Fruit fly (Drosophila melanogaster) whole organism, adult: ENCODE results near the gene AcCoAS.

Source experiments
- CG11617 ChIP-seq: fragments of 200-800 bp; sonication (Bioruptor generic); optimal IDR thresholded peaks from 2 replicates; lab custom pipeline; 2017; ENCODE audit warnings: mild to moderate bottlenecking, missing biosample characterization, missing genetic modification reagents, missing genetic modification characterization
- CG12768 ChIP-seq: fragments of 200-800 bp; sonication (Bioruptor generic); optimal IDR thresholded peaks from 2 replicates; lab custom pipeline; 2017; ENCODE audit warnings: missing biosample characterization, missing genetic modification characterization, mild to moderate bottlenecking, moderate library complexity, missing genetic modification reagents
- CG14711 ChIP-seq: fragments of 200-800 bp; sonication (Bioruptor generic); optimal IDR thresholded peaks from 2 replicates; lab custom pipeline; 2018; ENCODE audit warnings: missing biosample characterization, mild to moderate bottlenecking, missing genetic modification characterization, moderate library complexity
- CG1620 ChIP-seq: fragments of 200-800 bp; sonication (Bioruptor generic); optimal IDR thresholded peaks from 2 replicates; lab custom pipeline; 2016; ENCODE audit warnings: missing biosample characterization, missing genetic modification characterization
- CG33017 ChIP-seq: fragments of 200-800 bp; sonication (Bioruptor generic); optimal IDR thresholded peaks from 2 replicates; lab custom pipeline; 2018; ENCODE audit warnings: missing biosample characterization, mild to moderate bottlenecking, missing genetic modification characterization, moderate library complexity
- CG5204 ChIP-seq: fragments of 200-800 bp; sonication (Bioruptor generic); optimal IDR thresholded peaks from 2 replicates; lab custom pipeline; 2016; ENCODE audit warnings: missing biosample characterization, missing genetic modification characterization
- CG7045 ChIP-seq: fragments of 200-800 bp; sonication (Bioruptor generic); optimal IDR thresholded peaks from 2 replicates; lab custom pipeline; 2017; ENCODE audit warnings: missing biosample characterization, mild to moderate bottlenecking, missing genetic modification characterization
- CG7101 ChIP-seq: fragments of 200-800 bp; sonication (Bioruptor generic); optimal IDR thresholded peaks from 2 replicates; lab custom pipeline; 2018; ENCODE audit warnings: missing biosample characterization, mild to moderate bottlenecking, missing genetic modification characterization, moderate library complexity
- Clk ChIP-seq: fragments of 200-800 bp; sonication (Bioruptor generic); optimal IDR thresholded peaks from 2 replicates; lab custom pipeline; 2017; ENCODE audit warnings: missing biosample characterization, missing genetic modification characterization
- Crg-1 ChIP-seq: fragments of 200-800 bp; sonication (Bioruptor generic); optimal IDR thresholded peaks from 2 replicates; lab custom pipeline; 2016; ENCODE audit warnings: missing biosample characterization, missing genetic modification characterization
- Hr96 ChIP-seq: fragments of 200-800 bp; sonication (Bioruptor generic); optimal IDR thresholded peaks from 2 replicates; lab custom pipeline; 2016; ENCODE audit warnings: missing biosample characterization, missing genetic modification characterization
- Mnt ChIP-seq: fragments of 200-800 bp; sonication (Bioruptor generic); optimal IDR thresholded peaks from 2 replicates; lab custom pipeline; 2016; ENCODE audit warnings: missing biosample characterization, mild to moderate bottlenecking, missing genetic modification characterization
- bab1 ChIP-seq: fragments of 200-800 bp; sonication (Bioruptor generic); optimal IDR thresholded peaks from 3 replicates; lab custom pipeline; 2019; ENCODE audit warnings: missing biosample characterization, mild to moderate bottlenecking, missing genetic modification characterization, moderate library complexity
- cic ChIP-seq: fragments of 200-800 bp; sonication (Bioruptor generic); optimal IDR thresholded peaks from 2 replicates; lab custom pipeline; 2017; ENCODE audit warnings: missing biosample characterization, mild to moderate bottlenecking, missing genetic modification characterization, moderate library complexity
- cnc ChIP-seq, 2 experiments: fragments of >200 bp; optimal IDR thresholded peaks; 2 replicates each; lab custom pipeline; 2017
- kay ChIP-seq: fragments of 200-800 bp; sonication (Bioruptor generic); peaks from one replicate; lab custom pipeline; 2016; ENCODE audit warnings: missing biosample characterization, missing genetic modification characterization, borderline replicate concordance
- ovo ChIP-seq: fragments of 200-800 bp; sonication (Bioruptor generic); optimal IDR thresholded peaks from 2 replicates; lab custom pipeline; 2016; ENCODE audit warnings: missing biosample characterization, missing genetic modification characterization
- pad ChIP-seq: fragments of 200-800 bp; sonication (Bioruptor generic); optimal IDR thresholded peaks from 3 replicates; lab custom pipeline; 2017; ENCODE audit warnings: missing biosample characterization, missing genetic modification characterization, mild to moderate bottlenecking, moderate library complexity, missing genetic modification reagents
- tj ChIP-seq: fragments of 200-800 bp; sonication (Bioruptor generic); optimal IDR thresholded peaks from 3 replicates; lab custom pipeline; 2017; ENCODE audit warnings: missing biosample characterization, mild to moderate bottlenecking, missing genetic modification characterization, moderate library complexity
- toe ChIP-seq: fragments of 200-800 bp; sonication (Bioruptor generic); optimal IDR thresholded peaks from 2 replicates; lab custom pipeline; 2016; ENCODE audit warnings: missing biosample characterization, missing genetic modification characterization

AcCoAS gene

DNA sequence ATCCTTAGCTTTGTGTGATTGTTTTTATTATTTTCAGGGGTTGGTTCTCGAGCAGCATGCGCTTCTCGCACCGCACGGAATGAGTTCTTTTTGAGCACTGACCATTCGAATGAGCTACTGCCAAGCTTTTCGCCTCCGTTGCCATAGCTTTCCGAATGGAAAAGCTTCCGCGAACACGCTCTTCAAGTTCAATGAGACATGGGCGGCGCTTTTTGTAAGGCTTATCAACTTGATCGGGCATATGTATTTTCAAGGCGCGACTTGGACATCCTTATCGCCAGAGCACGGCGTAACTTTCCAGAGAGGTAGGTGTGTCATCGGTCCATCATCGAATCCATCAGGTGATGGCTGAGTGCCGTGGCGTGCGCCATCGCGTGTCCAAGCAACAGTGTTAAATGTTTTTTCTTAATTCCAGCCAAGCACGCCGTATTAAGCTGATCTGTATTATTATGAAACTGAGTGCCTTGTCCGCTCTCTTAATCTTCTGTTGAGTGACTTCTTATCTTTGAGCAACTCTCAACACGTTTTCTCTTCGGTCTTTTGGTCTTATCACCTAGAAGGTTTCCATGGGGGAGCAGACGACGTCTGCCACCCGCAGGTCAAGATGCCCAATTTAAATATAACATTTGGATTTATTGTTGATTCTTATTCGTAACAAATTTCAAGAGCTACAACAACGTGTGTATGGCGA lies at the start of gene AcCoAS:
Gene AcCoAS, minus strand, starts transcription at position 368 of the 691 bp plus-strand sequence.
- TF ChIP-seq Hr96 (GFP tag; lab: Kevin White, UChicago) = peak; percentile 45
- peak; percentile 96 for TF ChIP-seq kay (GFP tag; lab: Kevin White, UChicago)
- TF ChIP-seq cic (GFP tag; lab: Kevin White, UChicago) = peak; percentile 87
- no peak for TF ChIP-seq CG5204
- peak; percentile 74 for TF ChIP-seq Crg-1 (GFP tag; lab: Kevin White, UChicago)
- TF ChIP-seq CG33017 = peak; percentile 84
- peak; percentile 72 for TF ChIP-seq CG7101 (tag; lab: Kevin White, UChicago)
- peak; percentile 18 for TF ChIP-seq CG1620
- peak; percentile 51 for TF ChIP-seq CG14711
- TF ChIP-seq CG11617 (GFP tag; lab: Kevin White, UChicago) = peak; percentile 58
- no peak for TF ChIP-seq cnc (optimal IDR thresholded peaks at IDR 0.05; lab: Kevin White, UChicago)
- TF ChIP-seq bab1 (GFP tag; lab: Kevin White, UChicago) = peak; percentile 66
- TF ChIP-seq Mnt (GFP tag; lab: Kevin White, UChicago) = peak; percentile 66
- TF ChIP-seq pad (GFP tag; lab: Kevin White, UChicago) = peak; percentile 51
- no peak for TF ChIP-seq Clk
- TF ChIP-seq ovo (GFP tag; lab: Kevin White, UChicago) = no peak
- TF ChIP-seq tj (GFP tag; lab: Kevin White, UChicago) = peak; percentile 8
- peak; percentile 81 for TF ChIP-seq CG12768 (GFP tag; lab: Kevin White, UChicago)
- peak; percentile 64 for TF ChIP-seq CG7045 (GFP tag; lab: Kevin White, UChicago)
- TF ChIP-seq toe (GFP tag; lab: Kevin White, UChicago) = no peak

- no peak for TF ChIP-seq Clk
- TF ChIP-seq CG1620 = no peak
- no peak for TF ChIP-seq pad (GFP tag; lab: Kevin White, UChicago)
Measured at dm6 chr3L:21324724-21325123, 44.7 kb upstream of the AcCoAS start.

DNA sequence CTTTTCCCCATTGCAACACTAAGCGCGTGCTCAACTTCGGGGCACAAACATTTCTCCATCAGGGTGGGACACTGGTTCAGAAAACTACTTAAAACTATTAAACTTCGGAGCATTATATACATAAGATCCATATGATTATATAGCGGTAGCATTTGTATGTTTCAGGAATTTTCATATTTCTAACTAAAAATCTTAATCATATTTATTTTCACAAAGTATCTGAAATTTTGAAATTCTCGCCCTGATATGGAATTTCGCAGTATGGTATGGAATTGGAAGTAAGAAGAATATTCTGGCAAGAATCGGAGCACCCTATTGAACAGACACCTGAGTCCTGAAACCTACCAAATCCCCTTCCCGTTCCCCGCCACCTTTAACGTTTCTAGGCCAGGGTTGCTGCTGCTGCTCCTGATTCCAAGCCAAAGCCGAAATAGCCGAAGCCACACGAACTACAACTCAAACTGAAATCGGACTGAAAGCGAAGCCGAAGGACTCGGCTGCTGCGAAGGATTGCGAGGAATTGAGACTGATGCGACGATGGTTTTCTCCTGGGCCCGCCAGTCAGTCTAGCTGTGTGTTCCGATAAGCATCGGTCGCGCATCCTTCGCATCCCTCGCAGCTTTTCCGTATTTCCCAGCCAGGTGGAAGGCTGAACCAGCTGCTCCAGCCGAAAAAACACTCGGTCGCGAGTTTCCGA lies 41.9 kb upstream of the AcCoAS start:
- peak; percentile 57 for TF ChIP-seq CG7101 (tag; lab: Kevin White, UChicago)
- peak; percentile 76 for TF ChIP-seq CG33017
- peak; percentile 71 for TF ChIP-seq Clk
- no peak for TF ChIP-seq kay (GFP tag; lab: Kevin White, UChicago)
- TF ChIP-seq CG11617 (GFP tag; lab: Kevin White, UChicago) = peak; percentile 43
- peak; percentile 83 for TF ChIP-seq CG12768 (GFP tag; lab: Kevin White, UChicago)
- TF ChIP-seq toe (GFP tag; lab: Kevin White, UChicago) = peak; percentile 62
- peak; percentile 71 for TF ChIP-seq CG5204
- TF ChIP-seq cnc (optimal IDR thresholded peaks at IDR 0.05; lab: Kevin White, UChicago) = no peak
- no peak for TF ChIP-seq CG1620
- peak; percentile 47 for TF ChIP-seq Hr96 (GFP tag; lab: Kevin White, UChicago)
- TF ChIP-seq CG14711 = no peak
- TF ChIP-seq pad (GFP tag; lab: Kevin White, UChicago) = peak; percentile 1
- no peak for TF ChIP-seq ovo (GFP tag; lab: Kevin White, UChicago)
- TF ChIP-seq tj (GFP tag; lab: Kevin White, UChicago) = no peak
- TF ChIP-seq CG7045 (GFP tag; lab: Kevin White, UChicago) = peak; percentile 85
- TF ChIP-seq Mnt (GFP tag; lab: Kevin White, UChicago) = no peak
- no peak for TF ChIP-seq bab1 (GFP tag; lab: Kevin White, UChicago)
- TF ChIP-seq Crg-1 (GFP tag; lab: Kevin White, UChicago) = no peak
- TF ChIP-seq cic (GFP tag; lab: Kevin White, UChicago) = no peak

- TF ChIP-seq cnc (optimal IDR thresholded peaks at IDR 0.05; lab: Kevin White, UChicago) = no peak
- TF ChIP-seq CG12768 (GFP tag; lab: Kevin White, UChicago) = no peak
- no peak for TF ChIP-seq Mnt (GFP tag; lab: Kevin White, UChicago)
- no peak for TF ChIP-seq CG7101 (tag; lab: Kevin White, UChicago)
- TF ChIP-seq CG11617 (GFP tag; lab: Kevin White, UChicago) = no peak
- no peak for TF ChIP-seq Hr96 (GFP tag; lab: Kevin White, UChicago)
Measured at dm6 chr3L:21319957-21320356, 39.9 kb upstream of the AcCoAS start.

DNA sequence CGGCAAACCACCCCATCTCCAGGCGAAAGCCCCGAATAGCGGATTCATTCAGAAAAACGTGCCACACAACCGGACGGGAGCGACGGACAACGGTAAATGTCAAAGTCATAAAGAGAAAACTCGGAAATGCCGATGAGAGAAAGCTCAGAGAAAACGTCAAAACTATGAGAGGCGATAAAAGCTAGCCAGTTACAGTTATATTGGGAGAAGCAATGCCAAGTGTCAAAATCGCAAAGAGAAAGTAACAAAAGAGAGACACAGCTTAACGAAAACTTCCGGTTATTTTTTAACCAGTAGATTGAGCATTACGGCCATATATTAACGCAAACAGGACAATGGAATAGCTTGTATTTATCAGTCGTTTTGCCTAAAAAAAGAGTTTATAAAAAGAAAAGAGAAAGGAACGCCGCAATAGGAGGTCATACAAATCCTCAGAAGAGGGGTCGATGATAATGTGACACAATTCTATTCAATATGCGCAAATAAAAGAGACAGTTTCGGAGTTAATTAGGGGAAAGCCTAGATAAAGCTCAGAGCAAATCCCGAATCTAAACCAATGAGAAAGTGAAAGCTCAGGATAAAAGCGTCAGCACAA lies 39.4 kb upstream of the AcCoAS start:
- TF ChIP-seq pad (GFP tag; lab: Kevin White, UChicago) = peak; percentile 0
- no peak for TF ChIP-seq CG1620

dm6 chr3L:21318474-21318873 lies 38.4 kb upstream of the AcCoAS start, which contains the start of gene Rab26:
TSS of gene Rab26 (plus strand) at chr3L:21318774.
- TF ChIP-seq cic (GFP tag; lab: Kevin White, UChicago) = no peak
- TF ChIP-seq CG7045 (GFP tag; lab: Kevin White, UChicago) = no peak
- TF ChIP-seq Crg-1 (GFP tag; lab: Kevin White, UChicago) = no peak
- TF ChIP-seq CG12768 (GFP tag; lab: Kevin White, UChicago) = no peak
- no peak for TF ChIP-seq CG7101 (tag; lab: Kevin White, UChicago)
- no peak for TF ChIP-seq kay (GFP tag; lab: Kevin White, UChicago)
- TF ChIP-seq cnc (optimal IDR thresholded peaks at IDR 0.05; lab: Kevin White, UChicago) = no peak
- TF ChIP-seq tj (GFP tag; lab: Kevin White, UChicago) = no peak
- TF ChIP-seq toe (GFP tag; lab: Kevin White, UChicago) = no peak
